Fruit fly (Drosophila melanogaster): ENCODE results near the gene CG18088.

The CG18088 gene

DNA sequence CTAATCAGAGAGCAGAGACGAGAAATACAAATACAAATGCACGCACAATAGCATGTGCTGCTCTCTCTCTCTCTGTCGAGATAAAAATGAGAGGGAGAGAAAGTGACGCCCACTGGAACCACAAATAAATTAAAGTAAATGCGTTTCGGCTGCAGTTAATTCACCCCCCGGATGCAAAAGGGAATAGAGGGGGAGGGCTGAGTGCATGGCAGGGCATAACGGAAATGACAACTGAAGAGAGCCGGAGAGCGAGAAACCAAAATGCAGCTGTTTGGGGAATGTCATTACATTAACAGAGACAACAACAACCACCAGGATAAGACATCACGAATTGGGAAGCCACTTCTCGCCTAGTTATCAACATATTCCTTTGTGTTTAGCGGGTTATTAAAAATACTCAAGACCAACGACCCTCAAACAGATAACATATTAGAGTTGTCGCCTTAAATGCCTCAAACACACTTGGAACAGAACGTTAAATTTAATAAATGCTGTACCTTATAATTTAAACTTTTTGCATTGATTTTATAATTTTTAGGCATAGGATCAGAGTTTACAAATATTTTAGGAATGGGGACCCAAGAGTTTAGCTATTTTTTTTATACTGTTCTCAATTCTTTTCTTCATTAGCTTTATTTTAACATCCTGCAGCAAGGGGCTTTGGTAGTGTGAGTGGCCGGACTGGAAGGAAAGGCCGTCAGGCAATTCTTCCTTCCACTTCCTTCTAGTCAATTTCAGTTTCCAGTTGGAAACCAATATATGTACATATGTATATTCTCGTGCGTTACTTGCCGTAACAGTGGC lies 17.2 kb upstream of the CG18088 start (continued):
- TF ChIP-seq CG9727 (GFP tag; optimal IDR thresholded peaks at IDR 0.05) (peak; percentile 32), CG2199 (GFP tag; IDR thresholded peaks at IDR 0.05) (peak; percentile 67; the same call in 1 of the 3 replicates), CG10565 (GFP tag; optimal IDR thresholded peaks at IDR 0.05) (no peak), cg (GFP tag; optimal IDR thresholded peaks at IDR 0.05) (peak; percentile 59), stwl (tag; optimal IDR thresholded peaks at IDR 0.05) (peak; percentile 11), aop (GFP tag; IDR thresholded peaks at IDR 0.05) (peak; percentile 81), CG9797 (GFP tag; optimal IDR thresholded peaks at IDR 0.05) (no peak), CG12391 (tag; optimal IDR thresholded peaks at IDR 0.05) (peak; percentile 12), nerfin-1 (tag; optimal IDR thresholded peaks at IDR 0.05) (peak; percentile 50), Vsx1 (GFP tag; optimal IDR thresholded peaks at IDR 0.05) (peak; percentile 39), yki (optimal IDR thresholded peaks at IDR 0.05) (peak; percentile 54), trem (tag; optimal IDR thresholded peaks at IDR 0.05) (no peak), CG3726 (GFP tag; IDR thresholded peaks at IDR 0.05) (no peak), Dfd (GFP tag; optimal IDR thresholded peaks at IDR 0.05) (no peak), Fer3 (tag; optimal IDR thresholded peaks at IDR 0.05) (no peak), CG9609 (GFP tag; optimal IDR thresholded peaks at IDR 0.05) (no peak), nom (GFP tag; optimal IDR thresholded peaks at IDR 0.05) (peak; percentile 29), odd (GFP tag; optimal IDR thresholded peaks at IDR 0.05) (peak; percentile 8), CG2712 (tag; optimal IDR thresholded peaks at IDR 0.05) (peak; percentile 11), stc (GFP tag; IDR thresholded peaks at IDR 0.05) (0 out of 2 replicates have a peak, but pooled peaks have one; percentile 16), corto (GFP tag; optimal IDR thresholded peaks at IDR 0.05) (no peak), CG8924 (tag; optimal IDR thresholded peaks at IDR 0.05) (peak; percentile 31), chinmo (GFP tag; IDR thresholded peaks at IDR 0.05; ENCODE audit: partially characterized antibody) (0 out of 4 replicates have a peak, but pooled peaks have one; percentile 15), D19A (tag; optimal IDR thresholded peaks at IDR 0.05) (peak; percentile 42), Stat92E (GFP tag; optimal IDR thresholded peaks at IDR 0.05) (no peak), gsb-n (tag; optimal IDR thresholded peaks at IDR 0.05) (peak; percentile 70), run (tag; optimal IDR thresholded peaks at IDR 0.05) (peak; percentile 36), CG10654 (GFP tag; optimal IDR thresholded peaks at IDR 0.05) (no peak), tgo (GFP tag; IDR thresholded peaks at IDR 0.05) (no peak), lola (GFP tag; optimal IDR thresholded peaks at IDR 0.05) (peak in 1 of 3 experiments; percentile 20), gem (tag; optimal IDR thresholded peaks at IDR 0.05) (peak; percentile 43), D (optimal IDR thresholded peaks at IDR 0.05) (no peak), D (GFP tag; optimal IDR thresholded peaks at IDR 0.05) (peak; percentile 30), CG12155 (GFP tag; optimal IDR thresholded peaks at IDR 0.05) (no peak), CG3163 (GFP tag; optimal IDR thresholded peaks at IDR 0.05) (no peak), CG1603 (tag; optimal IDR thresholded peaks at IDR 0.05) (no peak), HLHmδ (GFP tag; optimal IDR thresholded peaks at IDR 0.05) (peak; percentile 69), CG34224 (GFP tag; IDR thresholded peaks at IDR 0.05; ENCODE audit: partially characterized antibody) (no peak), CG15696 (tag; optimal IDR thresholded peaks at IDR 0.05) (no peak), row (GFP tag; IDR thresholded peaks at IDR 0.05) (0 out of 3 replicates have a peak, but pooled peaks have one; percentile 6), CG14710 (tag; optimal IDR thresholded peaks at IDR 0.05) (peak; percentile 11), nmo (GFP tag; optimal IDR thresholded peaks at IDR 0.05) (peak; percentile 20), CG10147 (GFP tag; optimal IDR thresholded peaks at IDR 0.05) (no peak), CG7745 (tag; optimal IDR thresholded peaks at IDR 0.05) (peak; percentile 63), Elba2 (GFP tag; optimal IDR thresholded peaks at IDR 0.05) (peak; percentile 64), gcm (GFP tag; optimal IDR thresholded peaks at IDR 0.05) (peak; percentile 17), CG13287 (GFP tag; IDR thresholded peaks at IDR 0.05; ENCODE audit: partially characterized antibody) (no peak)

All from whole organism, embryonic.